Worm (Caenorhabditis elegans) whole organism, L4 larva: Measurements from ENCODE around the gene srg-40.
A peak's percentile ranks its signal among the peaks of the same experiment; 100 is the strongest.

ENCODE experiments used
- T26A8.4 ChIP-seq: fragments of 200-800 bp; sonication (Bioruptor generic); IDR thresholded peaks from 2 replicates; pipeline ENCODE4 v1.3.6; 2022; ENCODE audit warnings: missing genetic modification characterization, missing compliant biosample characterization
- Y105C5A.15 ChIP-seq: fragments of 200-800 bp; sonication (Bioruptor generic); IDR thresholded peaks from 2 replicates; pipeline ENCODE4 v1.3.6; 2022; ENCODE audit warnings: missing genetic modification characterization, missing compliant biosample characterization
- Y48G9A.11 ChIP-seq: fragments of 200-800 bp; sonication (Bioruptor generic); IDR thresholded peaks from 2 replicates; pipeline ENCODE4 v1.3.6; 2022; ENCODE audit warnings: missing genetic modification reagents, missing genetic modification characterization, missing compliant biosample characterization
- aha-1 ChIP-seq: fragments of 150-350 bp; peaks from one replicate; lab custom pipeline; 2014; ENCODE audit warnings: missing biosample characterization, missing genetic modification characterization
- ama-1 ChIP-seq: fragments of 150-350 bp; optimal IDR thresholded peaks from 2 replicates; lab custom pipeline; 2014; ENCODE audit warnings: inconsistent platforms, mixed read lengths
- ceh-20 ChIP-seq: fragments of 200-800 bp; sonication (Bioruptor generic); IDR thresholded peaks from 2 replicates; pipeline ENCODE4 v1.3.6; 2022; ENCODE audit warnings: missing genetic modification reagents, missing genetic modification characterization, missing compliant biosample characterization
- ceh-62 ChIP-seq: sonication (generic microtip); optimal IDR thresholded peaks from 2 replicates; lab custom pipeline; 2017; ENCODE audit warnings: missing biosample characterization, missing genetic modification characterization
- daf-12 ChIP-seq: fragments of 150-350 bp; optimal IDR thresholded peaks from 2 replicates; lab custom pipeline; 2014; ENCODE audit warnings: missing biosample characterization, missing genetic modification reagents, missing genetic modification characterization
- daf-16 ChIP-seq, 3 experiments: sonication (generic microtip); optimal IDR thresholded peaks; 2 replicates each; lab custom pipeline; 2016 to 2017; ENCODE audit warnings: missing genetic modification characterization in 3 of 3, missing genetic modification reagents in 3 of 3, mild to moderate bottlenecking in 2 of 3, missing compliant biosample characterization in 2 of 3, missing biosample characterization in 1 of 3, moderate library complexity in 1 of 3
- hif-1 ChIP-seq, 2 experiments: sonication (generic microtip); optimal IDR thresholded peaks; 2 replicates each; lab custom pipeline; 2016 to 2017; ENCODE audit warnings: missing compliant biosample characterization in 2 of 2, missing genetic modification characterization in 2 of 2, missing genetic modification reagents in 2 of 2, missing genotype in 2 of 2, mild to moderate bottlenecking in 1 of 2
- hlh-11 ChIP-seq: fragments of 200-800 bp; sonication (Bioruptor generic); optimal IDR thresholded peaks from 2 replicates; lab custom pipeline; 2018; ENCODE audit warnings: mild to moderate bottlenecking, missing genetic modification characterization, missing compliant biosample characterization
- hlh-30 ChIP-seq: sonication (generic microtip); optimal IDR thresholded peaks from 2 replicates; lab custom pipeline; 2017; ENCODE audit warnings: antibody characterized with exemption, mild to moderate bottlenecking, missing genetic modification characterization, missing compliant biosample characterization; ENCODE audit not compliant: insufficient read depth
- lin-15B ChIP-seq: fragments of 150-350 bp; sonication (generic microtip); optimal IDR thresholded peaks from 3 replicates; lab custom pipeline; 2014; ENCODE audit warnings: missing biosample characterization, missing genetic modification characterization
- mdl-1 ChIP-seq, 2 experiments: fragments of 150-350 bp in 1 of 2; sonication (generic microtip) in 1 of 2; optimal IDR thresholded peaks; 2 replicates each; lab custom pipeline; 2014 to 2017; ENCODE audit warnings: missing biosample characterization in 2 of 2, missing genetic modification characterization in 2 of 2
- mep-1 ChIP-seq: fragments of 150-350 bp; sonication (generic microtip); optimal IDR thresholded peaks from 3 replicates; lab custom pipeline; 2014; ENCODE audit warnings: missing biosample characterization, missing genetic modification characterization
- mxl-3 ChIP-seq: fragments of 200-800 bp; sonication (Bioruptor generic); optimal IDR thresholded peaks from 2 replicates; lab custom pipeline; 2018; ENCODE audit warnings: mild to moderate bottlenecking, missing genetic modification characterization, missing compliant biosample characterization
- nhr-25 ChIP-seq: sonication (generic microtip); optimal IDR thresholded peaks from 2 replicates; lab custom pipeline; 2017; ENCODE audit warnings: missing genetic modification characterization, mild to moderate bottlenecking, missing compliant biosample characterization, antibody characterized with exemption, moderate library complexity, borderline replicate concordance; ENCODE audit not compliant: insufficient read depth
- nhr-28 ChIP-seq: fragments of 150-350 bp; optimal IDR thresholded peaks from 2 replicates; lab custom pipeline; 2014; ENCODE audit warnings: missing biosample characterization, missing genetic modification characterization
- nhr-42 ChIP-seq: fragments of 200-800 bp; sonication (Bioruptor generic); IDR thresholded peaks from 2 replicates; pipeline ENCODE4 v1.3.6; 2022; ENCODE audit warnings: missing genetic modification characterization, missing compliant biosample characterization
- php-3 ChIP-seq: fragments of 200-800 bp; sonication (Bioruptor generic); IDR thresholded peaks from 2 replicates; pipeline ENCODE4 v1.3.6; 2022; ENCODE audit warnings: missing genetic modification reagents, missing genetic modification characterization, missing compliant biosample characterization
- pqm-1 ChIP-seq: sonication (generic microtip); optimal IDR thresholded peaks from 2 replicates; lab custom pipeline; 2017; ENCODE audit warnings: missing biosample characterization, missing genetic modification characterization
- spr-3 ChIP-seq: fragments of 200-800 bp; sonication (Bioruptor generic); optimal IDR thresholded peaks from 2 replicates; lab custom pipeline; 2018; ENCODE audit warnings: mild to moderate bottlenecking, missing genetic modification characterization, missing compliant biosample characterization
- tag-97 ChIP-seq: fragments of 200-800 bp; sonication (Bioruptor generic); IDR thresholded peaks from 2 replicates; pipeline ENCODE4 v1.3.6; 2022; ENCODE audit warnings: missing genetic modification characterization, missing compliant biosample characterization
- unc-62 ChIP-seq, 3 experiments: fragments of 150-350 bp in 1 of 3; sonication (generic microtip); optimal IDR thresholded peaks in 2 of 3; peaks in 1 of 3; 1 replicate in 1 of 3; 2 replicates in 2 of 3; lab custom pipeline; 2014 to 2017; ENCODE audit warnings: missing biosample characterization in 3 of 3, missing genetic modification characterization in 3 of 3, missing genetic modification reagents in 3 of 3, missing genotype in 1 of 3
- vab-7 ChIP-seq: fragments of 200-800 bp; sonication (Bioruptor generic); IDR thresholded peaks from 2 replicates; pipeline ENCODE4 v1.3.6; 2022; ENCODE audit warnings: missing genetic modification reagents, missing genetic modification characterization, missing compliant biosample characterization
- zag-1 ChIP-seq: fragments of 150-350 bp; optimal IDR thresholded peaks from 2 replicates; lab custom pipeline; 2014; ENCODE audit warnings: missing biosample characterization, missing genetic modification characterization

The srg-40 gene

DNA sequence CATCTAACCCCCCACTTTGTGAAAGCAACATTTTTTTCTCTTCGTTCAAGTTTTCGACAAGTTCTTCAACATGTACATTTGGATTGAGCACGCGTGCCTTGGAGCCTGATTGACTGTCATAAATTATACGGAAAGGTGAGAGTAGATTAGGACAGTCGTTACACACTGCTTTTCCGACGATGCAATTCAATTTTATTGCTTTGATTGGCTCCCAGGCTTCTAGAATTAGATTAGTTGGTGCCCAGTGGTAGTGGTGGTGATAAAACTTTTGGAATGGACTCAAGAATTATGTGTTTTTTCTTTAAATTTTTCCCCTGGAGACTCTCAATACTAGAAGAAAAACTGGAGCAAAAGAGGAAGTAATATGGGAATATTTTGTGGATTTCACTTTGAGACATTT, 40.1 kb upstream of the srg-40 start:
- TF ChIP-seq lin-15B (no peak), T26A8.4 (GFP tag; lab: Robert Waterston, UW) (no peak), daf-12 (tag; lab: Kevin White, UChicago) (no peak), ceh-62 (no peak), Y105C5A.15 (GFP tag; lab: Robert Waterston, UW) (no peak), unc-62 (GFP tag; optimal IDR thresholded peaks at IDR 0.05 in 1 of 2; lab: Kevin White, UChicago) (peak in 1 of 2 experiments; percentile 58), unc-62 (tag; optimal IDR thresholded peaks at IDR 0.05; lab: Kevin White, UChicago) (no peak)

DNA sequence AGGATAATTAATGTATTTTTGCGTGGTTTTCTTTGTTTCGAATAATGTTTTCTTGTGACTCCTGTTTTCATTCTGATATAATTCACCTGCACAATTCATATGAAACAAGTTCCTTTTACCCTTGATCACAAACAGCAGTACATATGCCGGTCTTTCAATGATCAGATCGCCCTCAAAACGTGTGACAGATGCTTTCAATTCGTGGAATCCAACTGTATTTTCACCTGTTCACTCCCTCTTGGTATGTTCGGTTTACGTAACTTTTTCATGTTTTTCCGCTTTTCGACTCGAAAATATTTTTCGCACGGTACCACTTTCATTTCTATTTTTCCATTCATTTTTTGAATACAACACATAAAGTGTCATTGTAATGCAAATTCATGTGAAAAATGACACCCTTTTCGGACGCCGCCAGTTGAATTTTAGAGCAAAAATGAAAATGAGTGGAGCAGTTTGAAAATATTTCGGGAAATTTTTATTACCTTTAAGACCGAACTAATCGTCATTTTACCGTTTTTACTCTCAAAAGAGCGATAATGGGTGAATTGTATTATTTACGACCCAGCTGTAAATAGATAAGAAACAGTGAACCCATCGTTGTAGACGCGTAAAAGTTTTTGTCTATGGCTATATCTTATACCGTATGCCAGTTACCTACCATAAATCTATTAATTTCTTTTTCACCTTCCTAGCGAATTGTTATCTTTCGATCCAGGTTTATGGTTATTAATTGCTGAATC, 37.6 kb upstream of the srg-40 start, which contains the start of gene K10D6.4:
Gene K10D6.4 (plus strand): TSS at position 100 of the 740 bp plus-strand sequence.
- TF ChIP-seq spr-3 = no peak
- peak; percentile 90 for TF ChIP-seq php-3 (GFP tag; lab: Robert Waterston, UW)
- no peak for TF ChIP-seq Y48G9A.11 (GFP tag; lab: Robert Waterston, UW)
- TF ChIP-seq pqm-1 = peak; percentile 59
- TF ChIP-seq ama-1 (lab: Kevin White, UChicago) = no peak
- no peak for TF ChIP-seq vab-7
- TF ChIP-seq hlh-11 (tag; lab: Kevin White, UChicago) = peak; percentile 22
- TF ChIP-seq ceh-20 (GFP tag; lab: Robert Waterston, UW) = 0 out of 2 replicates have a peak, but pooled peaks have one; percentile 53
- TF ChIP-seq nhr-28 (tag; lab: Kevin White, UChicago) = peak; percentile 60
- no peak for TF ChIP-seq nhr-42 (GFP tag; lab: Robert Waterston, UW)
- no peak for TF ChIP-seq daf-16 (GFP tag; optimal IDR thresholded peaks at IDR 0.05; lab: Kevin White, UChicago)
- TF ChIP-seq daf-16 (tag; optimal IDR thresholded peaks at IDR 0.05; lab: Kevin White, UChicago) = peak; percentile 47

DNA sequence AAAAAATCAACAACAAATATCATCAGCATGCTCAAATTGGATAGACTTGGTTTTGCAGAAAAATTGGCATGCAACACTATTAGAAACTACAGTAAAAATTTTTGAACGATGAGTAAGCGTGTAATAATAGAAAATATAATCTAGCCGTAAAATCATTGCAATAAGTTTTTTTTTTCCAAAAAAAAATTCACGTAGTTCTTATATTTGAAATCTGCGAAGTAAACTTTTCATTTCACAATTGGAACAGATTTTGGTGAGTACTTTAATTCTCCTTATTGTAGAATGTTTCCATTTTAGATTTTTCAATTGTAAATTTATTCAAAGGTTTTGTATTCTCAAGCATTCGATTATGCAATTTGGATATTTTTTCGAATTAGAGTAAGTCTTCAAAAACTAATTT, 35.9 kb upstream of the srg-40 start, which contains the start of gene K10D6.3:
Gene K10D6.3 (plus strand): TSS at position 301 of the 400 bp plus-strand sequence.
- no peak for TF ChIP-seq tag-97 (GFP tag; lab: Robert Waterston, UW)
- TF ChIP-seq aha-1 (tag; lab: Kevin White, UChicago) = peak; percentile 74

DNA sequence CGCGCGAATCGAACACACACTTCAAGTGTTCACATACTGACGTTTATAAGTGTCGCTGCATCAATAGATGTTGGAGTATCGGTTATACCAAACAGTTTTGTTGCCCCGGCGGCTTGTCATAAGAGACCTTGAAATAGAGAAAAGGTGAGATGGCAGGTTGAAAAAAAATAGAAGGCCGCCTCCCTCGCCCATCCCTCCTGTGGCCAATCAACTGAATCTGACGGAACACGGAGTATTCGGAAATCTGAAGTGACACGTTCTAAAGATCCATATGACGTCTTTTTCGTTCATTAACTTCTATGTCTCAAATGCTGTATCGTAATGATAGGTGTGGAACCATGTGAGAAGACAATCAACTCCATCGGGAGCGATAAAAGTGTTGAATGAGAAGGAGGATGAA, 35.1 kb upstream of the srg-40 start:
- TF ChIP-seq hif-1 (tag; optimal IDR thresholded peaks at IDR 0.05; lab: Kevin White, UChicago) (no peak), mxl-3 (GFP tag; lab: Kevin White, UChicago) (peak; percentile 5), nhr-25 (tag; lab: Kevin White, UChicago) (peak; percentile 63)

DNA sequence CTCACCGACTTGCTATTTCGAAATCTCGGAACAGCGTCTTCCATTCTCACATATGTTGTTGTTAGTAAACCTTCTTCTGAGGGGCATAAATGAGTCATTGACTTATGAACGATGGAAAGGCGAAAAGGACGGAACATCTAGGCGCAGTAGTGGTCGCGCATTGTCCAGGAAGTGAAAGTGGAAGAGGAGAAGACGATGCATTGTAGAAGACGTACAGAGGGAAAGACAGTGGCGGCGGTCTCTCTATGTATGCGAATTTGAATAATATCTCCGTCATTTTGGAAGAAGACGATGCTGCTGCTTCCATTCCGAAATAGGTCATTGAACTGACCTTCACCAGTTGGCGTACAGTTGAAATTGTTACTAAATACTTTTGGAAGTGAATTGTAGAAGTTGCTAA, 33.7 kb upstream of the srg-40 start:
- TF ChIP-seq aha-1 (tag; lab: Kevin White, UChicago) (peak; percentile 82), mdl-1 (tag; optimal IDR thresholded peaks at IDR 0.05; lab: Kevin White, UChicago) (no peak)
- TF ChIP-seq, all 104 proteins: peak for 1

DNA sequence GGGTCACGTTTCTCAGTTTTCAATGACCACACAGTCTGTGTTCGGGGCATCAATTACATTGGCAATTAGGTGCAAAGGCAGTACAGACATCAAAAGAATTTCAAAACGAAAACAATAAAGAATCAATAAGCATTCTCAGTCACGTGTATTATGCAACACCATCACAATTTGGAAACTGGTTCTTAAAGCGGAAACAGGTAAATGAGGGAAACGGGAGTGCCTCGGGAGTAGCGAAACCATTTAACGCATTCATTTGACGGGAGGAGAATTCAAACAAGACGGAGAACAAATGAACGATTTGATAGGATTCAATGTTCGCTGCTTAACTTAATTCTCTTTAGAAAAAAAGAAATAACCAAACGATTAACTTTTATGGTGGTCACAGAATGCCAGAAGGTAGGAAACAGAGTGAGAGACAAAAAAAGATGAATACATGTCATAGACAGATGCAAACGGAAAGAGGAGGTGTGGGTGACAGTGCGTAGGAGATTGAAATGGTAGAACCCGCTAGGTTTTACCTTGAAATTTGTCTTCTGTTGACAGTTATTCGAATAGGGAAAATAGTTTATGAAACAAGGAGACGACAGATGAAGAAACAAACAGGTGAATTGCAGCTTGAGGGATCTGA, 32.4 kb upstream of the srg-40 start:
- TF ChIP-seq zag-1 (tag; lab: Kevin White, UChicago) (no peak), mep-1 (peak; percentile 7), nhr-28 (tag; lab: Kevin White, UChicago) (peak; percentile 16), hlh-30 (tag; lab: Kevin White, UChicago) (peak; percentile 21), aha-1 (tag; lab: Kevin White, UChicago) (peak; percentile 97)
